Worm (Caenorhabditis elegans): ENCODE results near the gene Y39C12A.9.

DNA sequence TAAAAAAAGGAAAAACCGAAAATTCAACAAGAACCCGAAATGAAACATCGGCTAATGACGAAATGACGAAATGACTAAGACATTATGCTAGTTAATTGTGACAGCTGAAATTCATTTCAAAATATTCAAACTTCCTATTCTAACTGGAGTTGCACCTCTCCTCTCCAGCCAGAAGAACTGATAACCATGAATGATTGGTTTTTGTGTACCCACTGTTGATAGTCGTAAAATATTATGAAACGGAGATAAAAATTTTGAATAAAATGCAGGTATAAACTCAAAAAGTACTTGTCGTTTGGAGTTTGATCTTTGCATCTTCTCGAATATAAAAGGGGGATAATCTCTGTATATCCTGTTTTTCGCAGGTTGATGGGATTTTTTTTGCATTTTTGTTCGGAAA lies 43.9 kb upstream of the Y39C12A.9 start:
- no peak for TF ChIP-seq unc-86 (tag; optimal IDR thresholded peaks at IDR 0.05)
- no peak for TF ChIP-seq pros-1 (tag; optimal IDR thresholded peaks at IDR 0.05)
- no peak for TF ChIP-seq F13H6.1 (tag; optimal IDR thresholded peaks at IDR 0.05)
- no peak for TF ChIP-seq pha-4 (tag; optimal IDR thresholded peaks at IDR 0.05)
- TF ChIP-seq fkh-10 (GFP tag; optimal IDR thresholded peaks at IDR 0.05) = no peak
- TF ChIP-seq K02D7.2 (tag; optimal IDR thresholded peaks at IDR 0.05) = no peak
- TF ChIP-seq tbx-7 (tag; optimal IDR thresholded peaks at IDR 0.05) = no peak
- TF ChIP-seq ceh-14 (tag; optimal IDR thresholded peaks at IDR 0.05) = no peak
- no peak for TF ChIP-seq sox-4 (tag; optimal IDR thresholded peaks at IDR 0.05)
- TF ChIP-seq syd-9 (tag; optimal IDR thresholded peaks at IDR 0.05) = no peak
- TF ChIP-seq ceh-34 (tag; optimal IDR thresholded peaks at IDR 0.05) = no peak
- TF ChIP-seq K09A11.1 (tag; optimal IDR thresholded peaks at IDR 0.05; ENCODE audit: insufficient read depth) = no peak
- no peak for TF ChIP-seq pag-3 (tag; optimal IDR thresholded peaks at IDR 0.05; ENCODE audit: borderline replicate concordance)
- no peak for TF ChIP-seq tbx-2 (tag; optimal IDR thresholded peaks at IDR 0.05)
